Worm (Caenorhabditis elegans): ENCODE measurements around the gene B0280.17.
A peak's percentile ranks its signal among the peaks of the same experiment; 100 is the strongest.

Gene B0280.17

DNA sequence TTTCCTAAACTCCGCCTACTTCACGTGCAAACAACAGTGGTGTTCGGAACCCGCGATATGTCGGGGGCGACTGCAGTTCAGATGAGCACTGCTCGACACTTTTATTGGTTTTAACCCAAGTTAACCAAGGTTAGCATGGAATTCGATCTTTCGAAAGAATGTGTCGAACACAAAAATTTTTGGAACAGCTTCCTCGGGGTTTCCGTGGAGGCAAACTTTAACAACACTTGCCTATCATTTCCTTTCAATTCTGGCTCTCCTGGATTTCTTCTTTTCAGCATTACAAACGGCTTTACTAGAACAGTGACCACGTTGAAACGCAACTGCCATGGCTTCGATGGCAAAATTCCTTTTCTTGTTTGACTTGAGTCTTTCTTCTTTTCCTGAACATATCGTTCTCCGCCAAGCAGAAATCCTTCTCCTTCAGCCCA is 5.4 kb upstream of the B0280.17 start (continued):
- TF ChIP-seq nhr-76 (tag; optimal IDR thresholded peaks at IDR 0.05) (no peak), D1046.2 (GFP tag; IDR thresholded peaks at IDR 0.05) (0 out of 2 replicates have a peak, but pooled peaks have one; percentile 58), fkh-10 (GFP tag; optimal IDR thresholded peaks at IDR 0.05) (no peak), ceh-82 (tag; optimal IDR thresholded peaks at IDR 0.05) (no peak), lsy-2 (tag; optimal IDR thresholded peaks at IDR 0.05) (peak in 1 of 2 experiments; percentile 71), zip-2 (tag; optimal IDR thresholded peaks at IDR 0.05) (peak; percentile 42), snpc-1.2 (GFP tag; IDR thresholded peaks at IDR 0.05) (peak; percentile 69), dmd-8 (GFP tag; IDR thresholded peaks at IDR 0.05) (no peak), ceh-20 (GFP tag; IDR thresholded peaks at IDR 0.05) (no peak), nhr-48 (tag; optimal IDR thresholded peaks at IDR 0.05) (peak; percentile 50)

DNA sequence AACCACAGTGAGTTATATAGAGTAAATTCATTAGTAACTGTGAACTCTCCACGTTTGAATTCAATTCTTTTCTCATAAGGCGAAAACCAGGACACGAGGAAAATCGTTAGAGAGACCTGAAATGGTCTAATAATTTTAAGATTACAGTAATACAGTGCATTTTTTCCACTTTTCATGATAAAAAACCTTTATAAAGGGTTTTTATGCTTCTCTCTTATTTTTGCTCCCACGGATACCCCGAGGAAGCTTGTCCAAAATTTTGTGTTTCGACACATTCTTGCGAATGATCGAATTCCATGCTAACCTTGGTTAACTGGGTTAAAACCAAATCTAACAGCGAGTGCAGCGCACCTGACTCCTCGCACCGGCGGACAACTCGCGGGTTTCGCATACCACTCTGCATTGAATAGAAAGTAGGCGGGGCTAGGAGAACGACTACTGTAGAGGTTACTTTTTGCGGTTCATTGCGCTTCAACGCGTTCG is 4.4 kb upstream of the B0280.17 start:
- 0 out of 2 replicates have a peak, but pooled peaks have one; percentile 34 for TF ChIP-seq daf-19 (GFP tag; conservative IDR thresholded peaks at IDR 0.05)
- peak in 1 of 2 experiments; percentile 56 for TF ChIP-seq lsy-2 (tag; optimal IDR thresholded peaks at IDR 0.05)
- peak; percentile 32 for TF ChIP-seq hlh-30 (tag; optimal IDR thresholded peaks at IDR 0.05; ENCODE audit: insufficient read depth)
- peak; percentile 56 for TF ChIP-seq lin-38 (GFP tag; IDR thresholded peaks at IDR 0.05)
- peak; percentile 53 for TF ChIP-seq arid-1 (GFP tag; conservative IDR thresholded peaks at IDR 0.05)
- peak; percentile 80 for TF ChIP-seq mdt-29 (GFP tag; IDR thresholded peaks at IDR 0.05)
- peak; percentile 35 for TF ChIP-seq unc-130 (GFP tag; optimal IDR thresholded peaks at IDR 0.05)
- TF ChIP-seq dve-1 (tag; optimal IDR thresholded peaks at IDR 0.05; ENCODE audit: insufficient read depth) = peak; percentile 28
- peak; percentile 50; the same call in 1 of the 2 replicates for TF ChIP-seq snpc-1.2 (GFP tag; IDR thresholded peaks at IDR 0.05)
- no peak for TF ChIP-seq daf-16 (GFP tag; optimal IDR thresholded peaks at IDR 0.05)
- peak; percentile 25 for TF ChIP-seq daf-16 (tag; optimal IDR thresholded peaks at IDR 0.05)
- peak; percentile 69 for TF ChIP-seq ama-1 (optimal IDR thresholded peaks at IDR 0.05)
- TF ChIP-seq aha-1 (tag) = peak; percentile 79
- peak; percentile 88 for TF ChIP-seq T26A8.4 (GFP tag; IDR thresholded peaks at IDR 0.05)
- no peak for TF ChIP-seq nhr-11 (tag; optimal IDR thresholded peaks at IDR 0.05)
- peak; percentile 66 for TF ChIP-seq F49E8.2 (tag; optimal IDR thresholded peaks at IDR 0.05; ENCODE audit: borderline replicate concordance)
- TF ChIP-seq duxl-1 (tag; optimal IDR thresholded peaks at IDR 0.05; ENCODE audit: poor library complexity) = peak; percentile 23
- peak; percentile 33 for TF ChIP-seq hlh-11 (tag; optimal IDR thresholded peaks at IDR 0.05)
- TF ChIP-seq saeg-2 (GFP tag; IDR thresholded peaks at IDR 0.05) = no peak
- no peak for TF ChIP-seq ceh-82 (tag; optimal IDR thresholded peaks at IDR 0.05)
- TF ChIP-seq nhr-102 (tag; optimal IDR thresholded peaks at IDR 0.05) = peak; percentile 57
- TF ChIP-seq Y48G9A.11 (GFP tag; IDR thresholded peaks at IDR 0.05) = peak; percentile 68
- no peak for TF ChIP-seq dmd-9 (GFP tag; IDR thresholded peaks at IDR 0.05)
- no peak; the same call in 1 of the 2 replicates for TF ChIP-seq lim-7 (GFP tag; IDR thresholded peaks at IDR 0.05)
- TF ChIP-seq nhr-237 (tag; optimal IDR thresholded peaks at IDR 0.05) = no peak
- TF ChIP-seq F10B5.3 (tag; optimal IDR thresholded peaks at IDR 0.05) = peak; percentile 24
- TF ChIP-seq dpl-1 (GFP tag; optimal IDR thresholded peaks at IDR 0.05) = peak; percentile 12
- TF ChIP-seq dmd-8 (GFP tag; IDR thresholded peaks at IDR 0.05) = peak; percentile 68; the same call in 1 of the 2 replicates
- no peak for TF ChIP-seq aly-2 (tag; optimal IDR thresholded peaks at IDR 0.05)
- TF ChIP-seq mes-2 (tag; optimal IDR thresholded peaks at IDR 0.05; ENCODE audit: poor library complexity, severe bottlenecking) = peak; percentile 71
- TF ChIP-seq snpc-4 (tag; optimal IDR thresholded peaks at IDR 0.05) = peak; percentile 82
- TF ChIP-seq egl-43 (GFP tag; IDR thresholded peaks at IDR 0.05) = peak; percentile 60; the same call in 1 of the 2 replicates

DNA sequence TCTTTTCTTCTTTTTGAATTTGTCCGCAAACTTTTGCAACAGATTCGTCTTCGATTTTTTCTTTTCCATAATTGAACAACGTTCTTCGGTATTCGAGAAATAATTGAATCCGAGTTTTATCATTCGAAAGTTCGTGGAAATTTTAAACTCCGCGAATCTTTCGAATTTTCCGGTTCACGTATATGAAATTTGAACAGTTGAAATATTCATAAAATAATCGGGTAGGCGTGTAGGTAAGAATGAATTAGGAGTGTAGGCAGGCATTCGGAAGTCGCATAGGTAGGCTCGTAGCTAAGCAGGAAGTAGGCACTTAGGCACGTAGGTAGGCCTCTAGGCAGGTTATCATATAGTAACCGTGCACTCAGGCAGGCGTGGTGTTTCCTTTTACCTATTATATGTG is 2.3 kb upstream of the B0280.17 start, which contains the start of gene B0280.11:
TSS of gene B0280.11 (minus strand) at position 101 of the 400 bp plus-strand sequence.
- TF ChIP-seq dmd-8 (GFP tag; IDR thresholded peaks at IDR 0.05) (no peak), nhr-11 (tag; optimal IDR thresholded peaks at IDR 0.05) (no peak), ceh-82 (tag; optimal IDR thresholded peaks at IDR 0.05) (no peak), zfp-3 (GFP tag; conservative IDR thresholded peaks at IDR 0.05) (no peak), nhr-41 (GFP tag; IDR thresholded peaks at IDR 0.05) (no peak), jun-1 (tag; optimal IDR thresholded peaks at IDR 0.05) (no peak), lin-15B (tag; optimal IDR thresholded peaks at IDR 0.05) (no peak), nhr-10 (tag; optimal IDR thresholded peaks at IDR 0.05) (no peak), nhr-237 (tag; optimal IDR thresholded peaks at IDR 0.05) (no peak), daf-19 (GFP tag; conservative IDR thresholded peaks at IDR 0.05) (no peak), unc-39 (tag; optimal IDR thresholded peaks at IDR 0.05) (no peak), mdl-1 (tag; optimal IDR thresholded peaks at IDR 0.05) (no peak)
